Worm (Caenorhabditis elegans): ENCODE measurements around the gene M151.10.

DNA sequence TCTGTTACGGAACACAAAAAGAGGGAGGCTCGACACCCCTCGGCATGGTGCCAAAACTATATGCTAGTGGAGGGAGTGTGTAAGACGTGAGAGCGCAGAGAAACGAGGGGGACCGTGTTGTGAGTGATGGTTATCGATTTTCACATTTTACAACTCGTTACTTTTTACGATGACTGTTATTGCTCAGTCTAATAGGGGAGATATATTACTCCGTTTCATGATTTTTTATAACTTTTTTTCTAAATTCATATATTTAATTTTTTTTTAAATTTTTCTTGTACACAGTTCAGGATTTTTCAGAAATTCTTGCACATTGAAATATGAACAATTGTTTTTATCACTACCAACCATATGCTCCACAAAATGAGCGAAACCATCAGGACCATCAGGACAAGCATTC, 15.3 kb upstream of the M151.10 start, which contains the start of gene F19B10.5:
- TF ChIP-seq fkh-8 (tag; optimal IDR thresholded peaks at IDR 0.05) (no peak), tbx-2 (tag; optimal IDR thresholded peaks at IDR 0.05) (no peak), lin-39 (tag; optimal IDR thresholded peaks at IDR 0.05) (no peak), nhr-47 (tag; optimal IDR thresholded peaks at IDR 0.05) (no peak), ama-1 (optimal IDR thresholded peaks at IDR 0.05) (no peak), nhr-11 (tag; optimal IDR thresholded peaks at IDR 0.05) (no peak), mdl-1 (tag; optimal IDR thresholded peaks at IDR 0.05) (no peak)
